Fruit fly (Drosophila melanogaster): ENCODE measurements around the gene CG34280.

CG34280 gene

dm6 chr3R:17394318-17395188 lies 9.0 kb downstream of the CG34280 start, which contains the start of gene CREG (continued):
- TF ChIP-seq ttk (GFP tag; IDR thresholded peaks at IDR 0.05) (no peak), gcm (GFP tag; optimal IDR thresholded peaks at IDR 0.05) (no peak), az2 (GFP tag; optimal IDR thresholded peaks at IDR 0.05) (no peak), row (GFP tag; IDR thresholded peaks at IDR 0.05) (peak; percentile 79), CG4820 (GFP tag; optimal IDR thresholded peaks at IDR 0.05) (peak; percentile 8), cato (GFP tag; optimal IDR thresholded peaks at IDR 0.05; ENCODE audit: borderline replicate concordance) (no peak), CG12391 (tag; optimal IDR thresholded peaks at IDR 0.05) (peak; percentile 46), CG17568 (GFP tag; optimal IDR thresholded peaks at IDR 0.05) (no peak), CrebB (tag; optimal IDR thresholded peaks at IDR 0.05) (no peak), Dbx (GFP tag; IDR thresholded peaks at IDR 0.05) (no peak), amos (GFP tag; IDR thresholded peaks at IDR 0.05; ENCODE audit: partially characterized antibody) (no peak), gsb (GFP tag; IDR thresholded peaks at IDR 0.05) (no peak), her (GFP tag; optimal IDR thresholded peaks at IDR 0.05) (no peak), sim (GFP tag; IDR thresholded peaks at IDR 0.05) (no peak), run (tag; optimal IDR thresholded peaks at IDR 0.05) (no peak), D (optimal IDR thresholded peaks at IDR 0.05) (no peak), D (GFP tag; optimal IDR thresholded peaks at IDR 0.05) (no peak), ewg (GFP tag; optimal IDR thresholded peaks at IDR 0.05) (no peak), grau (tag; optimal IDR thresholded peaks at IDR 0.05) (peak; percentile 40), CG7928 (GFP tag; optimal IDR thresholded peaks at IDR 0.05) (no peak), peb (GFP tag; IDR thresholded peaks at IDR 0.05) (no peak), CG12236 (GFP tag; optimal IDR thresholded peaks at IDR 0.05) (no peak), CG11560 (tag; IDR thresholded peaks at IDR 0.05) (no peak), pfk (GFP tag; optimal IDR thresholded peaks at IDR 0.05) (no peak), Adf1 (GFP tag; IDR thresholded peaks at IDR 0.05) (no peak), Hr3 (GFP tag; optimal IDR thresholded peaks at IDR 0.05) (no peak), seq (GFP tag; IDR thresholded peaks at IDR 0.05) (no peak), Sry-δ (GFP tag; optimal IDR thresholded peaks at IDR 0.05) (no peak), tio (GFP tag; optimal IDR thresholded peaks at IDR 0.05) (no peak), bigmax (GFP tag; optimal IDR thresholded peaks at IDR 0.05) (no peak), lola (GFP tag; optimal IDR thresholded peaks at IDR 0.05) (peak in 1 of 3 experiments; percentile 57), emc (GFP tag; optimal IDR thresholded peaks at IDR 0.05) (no peak), CG17912 (GFP tag; optimal IDR thresholded peaks at IDR 0.05) (no peak), CG6854 (GFP tag; optimal IDR thresholded peaks at IDR 0.05) (no peak), CG33213 (GFP tag; optimal IDR thresholded peaks at IDR 0.05) (no peak), Ravus (GFP tag; IDR thresholded peaks at IDR 0.05) (no peak), CHES-1-like (GFP tag; optimal IDR thresholded peaks at IDR 0.05) (no peak), knrl (GFP tag; IDR thresholded peaks at IDR 0.05; ENCODE audit: partially characterized antibody) (no peak), fd64A (GFP tag; optimal IDR thresholded peaks at IDR 0.05) (no peak), unpg (GFP tag; optimal IDR thresholded peaks at IDR 0.05) (no peak), btn (GFP tag; optimal IDR thresholded peaks at IDR 0.05) (no peak), CG10366 (GFP tag; IDR thresholded peaks at IDR 0.05) (no peak; the same call in 1 of the 2 replicates), rib (GFP tag; IDR thresholded peaks at IDR 0.05) (no peak), tna (GFP tag; IDR thresholded peaks at IDR 0.05; ENCODE audit: partially characterized antibody) (no peak), CG12071 (GFP tag; optimal IDR thresholded peaks at IDR 0.05) (no peak), Oli (tag; optimal IDR thresholded peaks at IDR 0.05) (peak; percentile 16), CG6654 (GFP tag; optimal IDR thresholded peaks at IDR 0.05) (no peak), Chrac-16 (GFP tag; optimal IDR thresholded peaks at IDR 0.05) (peak; percentile 3), aop (GFP tag; IDR thresholded peaks at IDR 0.05) (no peak), MESR4 (GFP tag; optimal IDR thresholded peaks at IDR 0.05) (no peak)
